Fruit fly (Drosophila melanogaster) whole organism, embryonic: Measurements from ENCODE around the gene Hez.
A peak's percentile ranks its signal among the peaks of the same experiment; 100 is the strongest.

ENCODE experiments used
- Awh ChIP-seq: fragments of 200-800 bp; sonication (Bioruptor generic); IDR thresholded peaks from 2 replicates; pipeline ENCODE4, ENCODE4 v1.3.6; 2022; ENCODE audit warnings: missing biosample characterization, missing genetic modification characterization
- Bdp1 ChIP-seq: fragments of 200-800 bp; sonication (Bioruptor generic); optimal IDR thresholded peaks from 3 replicates; lab custom pipeline; 2016; ENCODE audit warnings: missing biosample characterization, missing genetic modification characterization
- Bgb ChIP-seq: fragments of 200-800 bp; sonication (Bioruptor generic); IDR thresholded peaks from 2 replicates; pipeline ENCODE4 v1.3.6; 2022; ENCODE audit warnings: missing biosample characterization, missing genetic modification characterization; ENCODE audit not compliant: partially characterized antibody
- CG14441 ChIP-seq: fragments of 200-800 bp; sonication (Bioruptor generic); IDR thresholded peaks from 2 replicates; pipeline ENCODE4 v1.3.6; 2022; ENCODE audit warnings: missing biosample characterization, missing genetic modification characterization
- CG2116 ChIP-seq: fragments of 200-800 bp; sonication (Bioruptor generic); optimal IDR thresholded peaks from 3 replicates; lab custom pipeline; 2018; ENCODE audit warnings: missing biosample characterization, mild to moderate bottlenecking, missing genetic modification characterization
- CG30403 ChIP-seq: fragments of 200-800 bp; sonication (Bioruptor generic); optimal IDR thresholded peaks from 3 replicates; lab custom pipeline; 2016; ENCODE audit warnings: missing biosample characterization, missing genetic modification characterization
- CG30431 ChIP-seq: fragments of 200-800 bp; sonication (Bioruptor generic); optimal IDR thresholded peaks from 2 replicates; lab custom pipeline; 2017; ENCODE audit warnings: missing biosample characterization, missing genetic modification characterization
- CG3163 ChIP-seq: fragments of 200-800 bp; sonication (Bioruptor generic); optimal IDR thresholded peaks from 3 replicates; lab custom pipeline; 2016; ENCODE audit warnings: missing biosample characterization, missing genetic modification characterization
- CG34224 ChIP-seq: fragments of 200-800 bp; sonication (Bioruptor generic); IDR thresholded peaks from 3 replicates; pipeline ENCODE4 v1.3.6; 2022; ENCODE audit warnings: missing biosample characterization, missing genetic modification characterization; ENCODE audit not compliant: partially characterized antibody
- CG34422 ChIP-seq: fragments of 200-800 bp; sonication (Bioruptor generic); IDR thresholded peaks from 3 replicates; pipeline ENCODE4 v1.3.6; 2022; ENCODE audit warnings: missing biosample characterization, missing genetic modification characterization
- CG3847 ChIP-seq: fragments of 200-800 bp; sonication (Bioruptor generic); IDR thresholded peaks from 2 replicates; pipeline ENCODE4 v1.3.6; 2022; ENCODE audit warnings: missing biosample characterization, missing genetic modification characterization
- CG42726 ChIP-seq: fragments of 200-800 bp; sonication (Bioruptor generic); IDR thresholded peaks from 2 replicates; pipeline ENCODE4 v1.3.6; 2022; ENCODE audit warnings: missing biosample characterization, missing genetic modification characterization; ENCODE audit not compliant: partially characterized antibody
- CG4617 ChIP-seq: fragments of 200-800 bp; sonication (Bioruptor generic); optimal IDR thresholded peaks from 3 replicates; lab custom pipeline; 2016; ENCODE audit warnings: missing biosample characterization, missing genetic modification characterization, borderline replicate concordance
- CG5180 ChIP-seq: fragments of 200-800 bp; sonication (Bioruptor generic); optimal IDR thresholded peaks from 3 replicates; lab custom pipeline; 2017; ENCODE audit warnings: missing biosample characterization, missing genetic modification characterization, mild to moderate bottlenecking, moderate library complexity, missing genetic modification reagents
- CG6689 ChIP-seq: fragments of 200-800 bp; sonication (Bioruptor generic); IDR thresholded peaks from 2 replicates; pipeline ENCODE4 v1.3.6; 2022; ENCODE audit warnings: missing biosample characterization, missing genetic modification characterization
- CG8924 ChIP-seq: fragments of 200-800 bp; optimal IDR thresholded peaks from 3 replicates; lab custom pipeline; 2019; ENCODE audit warnings: missing biosample characterization, mild to moderate bottlenecking, missing genetic modification characterization, moderate library complexity
- CG9797 ChIP-seq: fragments of 200-800 bp; sonication (Bioruptor generic); optimal IDR thresholded peaks from 3 replicates; lab custom pipeline; 2018; ENCODE audit warnings: missing biosample characterization, mild to moderate bottlenecking, missing genetic modification characterization
- CkIIα-i1 ChIP-seq: fragments of 200-800 bp; sonication (Bioruptor generic); IDR thresholded peaks from 2 replicates; pipeline ENCODE4 v1.3.6; 2022; ENCODE audit warnings: missing biosample characterization, missing genetic modification characterization
- Dll ChIP-seq: fragments of 200-800 bp; sonication (Bioruptor generic); IDR thresholded peaks from 4 replicates; pipeline ENCODE4 v1.3.6; 2022; ENCODE audit warnings: missing biosample characterization, missing genetic modification characterization; ENCODE audit not compliant: partially characterized antibody
- Doc3 ChIP-seq: fragments of 200-800 bp; sonication (Bioruptor generic); IDR thresholded peaks from 3 replicates; pipeline ENCODE4 v1.3.6; 2022; ENCODE audit warnings: missing biosample characterization, missing genetic modification characterization; ENCODE audit not compliant: partially characterized antibody
- Hr3 ChIP-seq: fragments of 200-800 bp; sonication (Bioruptor generic); optimal IDR thresholded peaks from 3 replicates; lab custom pipeline; 2016; ENCODE audit warnings: missing biosample characterization, missing genetic modification characterization
- Nf-YC ChIP-seq: fragments of 200-800 bp; optimal IDR thresholded peaks from 3 replicates; lab custom pipeline; 2019; ENCODE audit warnings: missing biosample characterization, mild to moderate bottlenecking, missing genetic modification characterization, moderate library complexity
- Side ChIP-seq: fragments of 200-800 bp; sonication (Bioruptor generic); optimal IDR thresholded peaks from 2 replicates; lab custom pipeline; 2016; ENCODE audit warnings: missing biosample characterization, missing genetic modification characterization
- Xbp1 ChIP-seq: fragments of 200-800 bp; sonication (Bioruptor generic); optimal IDR thresholded peaks from 3 replicates; lab custom pipeline; 2016; ENCODE audit warnings: missing biosample characterization, mild to moderate bottlenecking, missing genetic modification characterization
- amos ChIP-seq: fragments of 200-800 bp; sonication (Bioruptor generic); IDR thresholded peaks from 2 replicates; pipeline ENCODE4 v1.3.6; 2022; ENCODE audit warnings: missing biosample characterization, missing genetic modification characterization; ENCODE audit not compliant: partially characterized antibody
- ash1 ChIP-seq: fragments of 200-800 bp; sonication (Bioruptor generic); optimal IDR thresholded peaks from 2 replicates; lab custom pipeline; 2018; ENCODE audit warnings: missing biosample characterization, mild to moderate bottlenecking, missing genetic modification characterization
- bab2 ChIP-seq: fragments of 200-800 bp; sonication (Bioruptor generic); optimal IDR thresholded peaks from 2 replicates; lab custom pipeline; 2016; ENCODE audit warnings: missing biosample characterization, missing genetic modification characterization
- bbx ChIP-seq: fragments of 200-800 bp; sonication (Bioruptor generic); IDR thresholded peaks from 2 replicates; pipeline ENCODE4 v1.3.6; 2022; ENCODE audit warnings: missing biosample characterization, missing genetic modification characterization; ENCODE audit not compliant: partially characterized antibody
- cas ChIP-seq: fragments of 200-800 bp; sonication (Bioruptor generic); IDR thresholded peaks from 2 replicates; pipeline ENCODE4 v1.3.6; 2022; ENCODE audit warnings: missing biosample characterization, missing genetic modification characterization
- cg ChIP-seq: fragments of 200-800 bp; sonication (Bioruptor generic); optimal IDR thresholded peaks from 3 replicates; lab custom pipeline; 2019; ENCODE audit warnings: missing biosample characterization, mild to moderate bottlenecking, missing genetic modification characterization, moderate library complexity
- dpn ChIP-seq, 2 experiments: fragments of 200-800 bp; sonication (Bioruptor generic); optimal IDR thresholded peaks; 3 replicates each; lab custom pipeline; 2016; ENCODE audit warnings: missing biosample characterization in 2 of 2, missing genetic modification characterization in 2 of 2
- grau ChIP-seq: fragments of 200-800 bp; optimal IDR thresholded peaks from 3 replicates; lab custom pipeline; 2019; ENCODE audit warnings: missing biosample characterization, mild to moderate bottlenecking, missing genetic modification characterization, moderate library complexity
- grn ChIP-seq: fragments of 200-800 bp; sonication (Bioruptor generic); optimal IDR thresholded peaks from 3 replicates; lab custom pipeline; 2017; ENCODE audit warnings: missing biosample characterization, missing genetic modification characterization
- hb ChIP-seq: fragments of 200-800 bp; sonication (Bioruptor generic); IDR thresholded peaks from 3 replicates; pipeline ENCODE4 v1.3.6; 2022; ENCODE audit warnings: missing biosample characterization, missing genetic modification characterization; ENCODE audit not compliant: partially characterized antibody
- hbn ChIP-seq: fragments of 200-800 bp; sonication (Bioruptor generic); IDR thresholded peaks from 2 replicates; pipeline ENCODE4 v1.3.6; 2022; ENCODE audit warnings: missing biosample characterization, missing genetic modification characterization; ENCODE audit not compliant: partially characterized antibody
- hth ChIP-seq: fragments of >200 bp; optimal IDR thresholded peaks from 2 replicates; lab custom pipeline; 2017; ENCODE audit warnings: inconsistent platforms
- knrl ChIP-seq: fragments of 200-800 bp; sonication (Bioruptor generic); IDR thresholded peaks from 3 replicates; pipeline ENCODE4 v1.3.6; 2022; ENCODE audit warnings: missing biosample characterization, missing genetic modification characterization; ENCODE audit not compliant: partially characterized antibody
- lilli ChIP-seq: fragments of 200-800 bp; sonication (Bioruptor generic); optimal IDR thresholded peaks from 3 replicates; lab custom pipeline; 2016; ENCODE audit warnings: missing biosample characterization, missing genetic modification characterization
- mld ChIP-seq: fragments of 200-800 bp; sonication (Bioruptor generic); IDR thresholded peaks from 3 replicates; pipeline ENCODE4 v1.3.6; 2022; ENCODE audit warnings: missing biosample characterization, missing genetic modification characterization; ENCODE audit not compliant: partially characterized antibody
- oc ChIP-seq: fragments of 200-800 bp; sonication (Bioruptor generic); optimal IDR thresholded peaks from 2 replicates; lab custom pipeline; 2018; ENCODE audit warnings: missing biosample characterization, mild to moderate bottlenecking, missing genetic modification characterization, moderate library complexity
- pita ChIP-seq: fragments of 200-800 bp; sonication (Bioruptor generic); optimal IDR thresholded peaks from 2 replicates; lab custom pipeline; 2017; ENCODE audit warnings: missing biosample characterization, mild to moderate bottlenecking, missing genetic modification characterization
- row ChIP-seq: fragments of 200-800 bp; sonication (Bioruptor generic); IDR thresholded peaks from 3 replicates; pipeline ENCODE4 v1.3.6; 2022; ENCODE audit warnings: missing biosample characterization, missing genetic modification characterization
- slp2 ChIP-seq: fragments of 200-800 bp; sonication (Bioruptor generic); optimal IDR thresholded peaks from 2 replicates; lab custom pipeline; 2016; ENCODE audit warnings: missing biosample characterization, missing genetic modification characterization
- sug ChIP-seq: fragments of 200-800 bp; optimal IDR thresholded peaks from 2 replicates; lab custom pipeline; 2019; ENCODE audit warnings: missing biosample characterization, mild to moderate bottlenecking, missing genetic modification characterization, moderate library complexity
- tna ChIP-seq: fragments of 200-800 bp; sonication (Bioruptor generic); IDR thresholded peaks from 2 replicates; pipeline ENCODE4 v1.3.6; 2022; ENCODE audit warnings: missing biosample characterization, missing genetic modification characterization; ENCODE audit not compliant: partially characterized antibody
- vnd ChIP-seq: fragments of 200-800 bp; sonication (Bioruptor generic); IDR thresholded peaks from 3 replicates; pipeline ENCODE4 v1.3.6; 2022; ENCODE audit warnings: missing biosample characterization, missing genetic modification characterization; ENCODE audit not compliant: partially characterized antibody
- wek ChIP-seq: fragments of 200-800 bp; sonication (Bioruptor generic); optimal IDR thresholded peaks from 3 replicates; lab custom pipeline; 2018; ENCODE audit warnings: missing biosample characterization, mild to moderate bottlenecking, missing genetic modification characterization, moderate library complexity

Gene Hez

dm6 chr3L:9864275-9865052 lies 30.1 kb downstream of the Hez start, which contains the start of the genes iPLA2-VIA and Ciz1 (continued):
- TF ChIP-seq Xbp1 (peak; percentile 48), cg (GFP tag; lab: Kevin White, UChicago) (no peak), knrl (GFP tag; lab: Robert Waterston, UW) (peak; percentile 91), tna (GFP tag; lab: Robert Waterston, UW) (0 out of 2 replicates have a peak, but pooled peaks have one; percentile 30), Doc3 (GFP tag; lab: Robert Waterston, UW) (peak; percentile 66), CG30431 (no peak), CG6689 (no peak), CG34224 (peak; percentile 44; the same call in 2 of the 3 replicates), CG42726 (0 out of 2 replicates have a peak, but pooled peaks have one; percentile 47), row (peak; percentile 72), wek (GFP tag; lab: Kevin White, UChicago) (no peak), bab2 (GFP tag; lab: Kevin White, UChicago) (peak; percentile 28), CG34422 (GFP tag; lab: Robert Waterston, UW) (peak; percentile 55; the same call in 1 of the 3 replicates), Hr3 (GFP tag; lab: Kevin White, UChicago) (peak; percentile 14), vnd (peak; percentile 74), hb (peak; percentile 71), cas (GFP tag; lab: Robert Waterston, UW) (no peak), sug (tag; lab: Kevin White, UChicago) (no peak), Bgb (GFP tag; lab: Robert Waterston, UW) (peak; percentile 78), Side (GFP tag; lab: Kevin White, UChicago) (peak; percentile 13), Bdp1 (GFP tag; lab: Kevin White, UChicago) (no peak), CG3163 (no peak), hth (lab: Kevin White, UChicago) (no peak), mld (GFP tag; lab: Robert Waterston, UW) (peak; percentile 32; the same call in 1 of the 3 replicates), Dll (GFP tag; lab: Robert Waterston, UW) (peak; percentile 83), CG5180 (GFP tag; lab: Kevin White, UChicago) (no peak), slp2 (GFP tag; lab: Kevin White, UChicago) (no peak), CG8924 (peak; percentile 50), bbx (GFP tag; lab: Robert Waterston, UW) (peak; percentile 70; the same call in 1 of the 2 replicates), CG2116 (GFP tag; lab: Kevin White, UChicago) (peak; percentile 89), dpn (GFP tag; optimal IDR thresholded peaks at IDR 0.05; lab: Kevin White, UChicago) (peak; percentile 6 to 27), pita (GFP tag; lab: Kevin White, UChicago) (peak; percentile 56), Nf-YC (tag; lab: Kevin White, UChicago) (peak; percentile 50), oc (no peak), amos (GFP tag; lab: Robert Waterston, UW) (peak; percentile 71; the same call in 1 of the 2 replicates), CkIIα-i1 (GFP tag; lab: Robert Waterston, UW) (no peak), CG4617 (GFP tag; lab: Kevin White, UChicago) (peak; percentile 31), CG14441 (GFP tag; lab: Robert Waterston, UW) (0 out of 2 replicates have a peak, but pooled peaks have one; percentile 9), grau (tag; lab: Kevin White, UChicago) (no peak), hbn (GFP tag; lab: Robert Waterston, UW) (peak; percentile 50; the same call in 1 of the 2 replicates), grn (GFP tag; lab: Kevin White, UChicago) (peak; percentile 37), ash1 (GFP tag; lab: Kevin White, UChicago) (no peak), Awh (GFP tag; lab: Robert Waterston, UW) (no peak), CG30403 (GFP tag; lab: Kevin White, UChicago) (peak; percentile 51), CG9797 (GFP tag; lab: Kevin White, UChicago) (peak; percentile 82), lilli (GFP tag; lab: Kevin White, UChicago) (peak; percentile 7), CG3847 (GFP tag; lab: Robert Waterston, UW) (no peak)
